Worm (Caenorhabditis elegans) whole organism, L2 larva: Measurements from ENCODE around the gene F18A12.2.
"Not testable (repeated sequence)": the region's sequence is repeated elsewhere in the genome, so short reads cannot be mapped to it uniquely, and the experiment has no call there.

ENCODE experiments used
- F13H6.1 ChIP-seq: sonication (generic microtip); optimal IDR thresholded peaks from 2 replicates; lab custom pipeline; 2016; ENCODE audit warnings: missing genetic modification characterization, missing compliant biosample characterization
- R02D3.7 ChIP-seq: fragments of 150-350 bp; optimal IDR thresholded peaks from 2 replicates; lab custom pipeline; 2014; ENCODE audit warnings: missing biosample characterization, missing genetic modification characterization
- Y55F3AM.14 ChIP-seq: fragments of 200-800 bp; sonication (Bioruptor generic); optimal IDR thresholded peaks from 2 replicates; lab custom pipeline; 2018; ENCODE audit warnings: mild to moderate bottlenecking, missing genetic modification characterization, missing compliant biosample characterization
- ZK546.5 ChIP-seq: sonication (generic microtip); optimal IDR thresholded peaks from 2 replicates; lab custom pipeline; 2017; ENCODE audit warnings: missing biosample characterization, missing genetic modification characterization
- alr-1 ChIP-seq: fragments of 150-350 bp; optimal IDR thresholded peaks from 2 replicates; lab custom pipeline; 2014; ENCODE audit warnings: missing biosample characterization, missing genetic modification characterization
- aly-2 ChIP-seq: fragments of 150-350 bp; optimal IDR thresholded peaks from 2 replicates; lab custom pipeline; 2014; ENCODE audit warnings: missing biosample characterization, missing genetic modification characterization
- ama-1 ChIP-seq: fragments of 150-350 bp; optimal IDR thresholded peaks from 2 replicates; lab custom pipeline; 2018; ENCODE audit warnings: inconsistent platforms
- blmp-1 ChIP-seq: sonication (generic microtip); optimal IDR thresholded peaks from 2 replicates; lab custom pipeline; 2017; ENCODE audit warnings: missing genetic modification characterization, mild to moderate bottlenecking, missing compliant biosample characterization, antibody characterized with exemption, moderate library complexity; ENCODE audit not compliant: insufficient read depth
- ceh-16 ChIP-seq: fragments of 150-350 bp; optimal IDR thresholded peaks from 2 replicates; lab custom pipeline; 2014; ENCODE audit warnings: missing biosample characterization, missing genetic modification characterization
- ceh-82 ChIP-seq: fragments of 150-350 bp; optimal IDR thresholded peaks from 2 replicates; lab custom pipeline; 2014; ENCODE audit warnings: missing biosample characterization, missing genetic modification characterization
- crh-2 ChIP-seq: sonication (generic microtip); optimal IDR thresholded peaks from 2 replicates; lab custom pipeline; 2017; ENCODE audit warnings: missing biosample characterization, missing genetic modification characterization
- egl-27 ChIP-seq: sonication (generic microtip); optimal IDR thresholded peaks from 3 replicates; lab custom pipeline; 2017; ENCODE audit warnings: missing biosample characterization, missing genetic modification reagents, missing genetic modification characterization
- elt-3 ChIP-seq: sonication (generic microtip); optimal IDR thresholded peaks from 2 replicates; lab custom pipeline; 2017; ENCODE audit warnings: missing biosample characterization, missing genetic modification characterization
- fos-1 ChIP-seq: fragments of 150-350 bp; optimal IDR thresholded peaks from 2 replicates; lab custom pipeline; 2014; ENCODE audit warnings: missing biosample characterization, missing genetic modification characterization
- lin-11 ChIP-seq: fragments of 150-350 bp; sonication (generic microtip); optimal IDR thresholded peaks from 2 replicates; lab custom pipeline; 2014; ENCODE audit warnings: missing biosample characterization, missing genetic modification characterization, inconsistent platforms, mixed read lengths
- lin-13 ChIP-seq: fragments of 150-350 bp; optimal IDR thresholded peaks from 2 replicates; lab custom pipeline; 2014; ENCODE audit warnings: missing biosample characterization, missing genetic modification reagents, missing genetic modification characterization
- lsy-2 ChIP-seq, 2 experiments: fragments of 150-350 bp in 1 of 2; sonication (generic microtip) in 1 of 2; optimal IDR thresholded peaks; 2 replicates each; lab custom pipeline; 2014 to 2017; ENCODE audit warnings: missing biosample characterization in 2 of 2, missing genetic modification characterization in 2 of 2
- mbf-1 ChIP-seq: sonication (generic microtip); optimal IDR thresholded peaks from 2 replicates; lab custom pipeline; 2017; ENCODE audit warnings: missing biosample characterization, missing genetic modification characterization
- mdl-1 ChIP-seq, 2 experiments: fragments of 150-350 bp in 1 of 2; sonication (generic microtip) in 1 of 2; optimal IDR thresholded peaks; 2 replicates each; lab custom pipeline; 2017; ENCODE audit warnings: missing biosample characterization in 2 of 2, missing genetic modification characterization in 2 of 2
- nhr-10 ChIP-seq: sonication (generic microtip); optimal IDR thresholded peaks from 2 replicates; lab custom pipeline; 2017; ENCODE audit warnings: missing biosample characterization, missing genetic modification characterization
- nhr-12 ChIP-seq: fragments of 150-350 bp; optimal IDR thresholded peaks from 2 replicates; lab custom pipeline; 2014; ENCODE audit warnings: missing biosample characterization, missing genetic modification characterization
- nhr-129 ChIP-seq: fragments of 150-350 bp; optimal IDR thresholded peaks from 2 replicates; lab custom pipeline; 2014; ENCODE audit warnings: missing biosample characterization, missing genetic modification characterization
- nhr-23 ChIP-seq: fragments of 150-350 bp; optimal IDR thresholded peaks from 2 replicates; lab custom pipeline; 2014; ENCODE audit warnings: missing biosample characterization, missing genetic modification reagents, missing genetic modification characterization
- nhr-237 ChIP-seq: fragments of 150-350 bp; optimal IDR thresholded peaks from 2 replicates; lab custom pipeline; 2014; ENCODE audit warnings: missing biosample characterization, missing genetic modification characterization
- nhr-25 ChIP-seq: fragments of 150-350 bp; sonication (generic microtip); optimal IDR thresholded peaks from 3 replicates; lab custom pipeline; 2014; ENCODE audit warnings: missing biosample characterization, missing genetic modification characterization
- nhr-6 ChIP-seq: fragments of 150-350 bp; optimal IDR thresholded peaks from 2 replicates; lab custom pipeline; 2014; ENCODE audit warnings: missing biosample characterization, missing genetic modification characterization
- nhr-77 ChIP-seq: fragments of 150-350 bp; optimal IDR thresholded peaks from 2 replicates; lab custom pipeline; 2014; ENCODE audit warnings: missing biosample characterization, missing genetic modification characterization
- peb-1 ChIP-seq: fragments of 150-350 bp; optimal IDR thresholded peaks from 2 replicates; lab custom pipeline; 2014; ENCODE audit warnings: missing biosample characterization, missing genetic modification characterization
- sem-4 ChIP-seq: fragments of 150-350 bp; optimal IDR thresholded peaks from 2 replicates; lab custom pipeline; 2014; ENCODE audit warnings: missing biosample characterization, missing genetic modification reagents, missing genetic modification characterization
- skn-1 ChIP-seq: sonication (generic microtip); optimal IDR thresholded peaks from 2 replicates; lab custom pipeline; 2017; ENCODE audit warnings: missing biosample characterization, missing genetic modification characterization
- sma-9 ChIP-seq, 2 experiments: fragments of 150-350 bp in 1 of 2; sonication (generic microtip) in 1 of 2; optimal IDR thresholded peaks; 2 replicates each; lab custom pipeline; 2014 to 2016; ENCODE audit warnings: missing genetic modification characterization in 2 of 2, mild to moderate bottlenecking in 1 of 2, missing biosample characterization in 1 of 2, missing compliant biosample characterization in 1 of 2, missing genetic modification reagents in 1 of 2, moderate library complexity in 1 of 2
- unc-39 ChIP-seq: fragments of 150-350 bp; optimal IDR thresholded peaks from 2 replicates; lab custom pipeline; 2014; ENCODE audit warnings: missing biosample characterization, missing genetic modification characterization
- unc-55 ChIP-seq: fragments of 150-350 bp; sonication (generic microtip); optimal IDR thresholded peaks from 3 replicates; lab custom pipeline; 2014; ENCODE audit warnings: missing biosample characterization, missing genetic modification reagents, missing genetic modification characterization
- unc-62 ChIP-seq: fragments of 150-350 bp; optimal IDR thresholded peaks from 2 replicates; lab custom pipeline; 2014; ENCODE audit warnings: missing biosample characterization, missing genetic modification reagents, missing genetic modification characterization
- ztf-1 ChIP-seq: fragments of 200-800 bp; sonication (Bioruptor generic); conservative IDR thresholded peaks from 2 replicates; pipeline ENCODE4 v1.3.6; 2022; ENCODE audit warnings: missing genetic modification characterization, missing compliant biosample characterization
- ztf-11 ChIP-seq: sonication (generic microtip); optimal IDR thresholded peaks from 2 replicates; lab custom pipeline; 2017; ENCODE audit warnings: missing biosample characterization, missing genetic modification characterization
- ztf-4 ChIP-seq: fragments of 150-350 bp; optimal IDR thresholded peaks from 2 replicates; lab custom pipeline; 2014; ENCODE audit warnings: missing biosample characterization, missing genetic modification characterization

F18A12.2 gene

DNA sequence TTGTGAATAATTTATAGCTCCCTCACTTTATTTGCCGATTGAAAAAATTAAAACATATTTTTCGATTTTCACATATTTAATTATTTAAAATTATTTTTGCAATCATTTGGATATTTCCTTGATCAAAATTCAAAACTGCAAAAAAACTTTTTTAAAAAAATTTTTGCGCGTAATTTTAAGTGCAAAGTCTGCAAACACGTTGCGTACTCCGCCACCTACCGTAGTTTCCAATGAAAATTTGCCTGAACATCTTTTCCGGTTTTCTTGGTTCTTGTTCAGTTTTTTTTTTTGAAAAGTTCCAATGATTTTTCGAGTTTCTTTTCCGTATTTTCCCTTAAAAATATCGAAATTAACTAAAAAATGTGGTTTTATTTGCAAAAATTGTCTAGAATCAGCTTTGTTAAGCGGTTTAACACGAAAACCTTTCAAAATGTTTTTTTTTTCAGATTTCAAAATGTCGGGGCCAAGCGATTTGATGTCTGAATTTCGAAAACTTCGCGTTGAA is 34.2 kb downstream of the F18A12.2 start, which contains the start of gene C16C8.25:
Gene C16C8.25 (plus strand): TSS at position 455 of the 505 bp plus-strand sequence.
- TF ChIP-seq R02D3.7 (tag; lab: Kevin White, UChicago) (no peak), nhr-6 (tag; lab: Kevin White, UChicago) (no peak), blmp-1 (tag; lab: Kevin White, UChicago) (no peak), F13H6.1 (tag; lab: Kevin White, UChicago) (no peak), aly-2 (tag; lab: Kevin White, UChicago) (no peak), crh-2 (tag; lab: Kevin White, UChicago) (no peak), egl-27 (tag; lab: Kevin White, UChicago) (no peak), lin-13 (GFP tag; lab: Kevin White, UChicago) (no peak), unc-62 (no peak), sma-9 (GFP tag; optimal IDR thresholded peaks at IDR 0.05; lab: Kevin White, UChicago) (no peak), sma-9 (tag; optimal IDR thresholded peaks at IDR 0.05; lab: Kevin White, UChicago) (no peak)

DNA sequence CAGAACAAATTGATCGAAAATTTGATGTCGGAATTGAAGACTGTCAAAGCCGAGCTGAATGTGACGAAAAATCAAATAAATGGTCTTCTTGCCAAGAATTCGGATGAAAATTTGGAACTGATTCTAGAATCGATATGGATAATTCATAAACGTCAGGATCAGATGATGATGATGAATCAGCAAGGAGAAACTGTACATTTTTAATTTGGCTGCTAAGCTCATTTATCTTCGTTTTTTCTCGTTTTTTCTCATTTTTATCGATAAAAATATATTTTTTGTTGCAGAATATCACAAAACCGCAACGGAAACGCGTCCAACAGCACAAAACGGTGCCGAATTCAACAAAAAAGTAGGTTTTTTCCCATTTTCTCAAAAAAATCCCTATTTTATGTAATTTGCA is 34.9 kb downstream of the F18A12.2 start, which contains the start of gene C16C8.14:
Gene C16C8.14 (plus strand): TSS at position 301 of the 400 bp plus-strand sequence.
- TF ChIP-seq R02D3.7, nhr-6, unc-39 (tag; lab: Kevin White, UChicago): not testable (repeated sequence)
- TF ChIP-seq, all 48 proteins: peak for 0; not testable (repeated sequence) for 48

DNA sequence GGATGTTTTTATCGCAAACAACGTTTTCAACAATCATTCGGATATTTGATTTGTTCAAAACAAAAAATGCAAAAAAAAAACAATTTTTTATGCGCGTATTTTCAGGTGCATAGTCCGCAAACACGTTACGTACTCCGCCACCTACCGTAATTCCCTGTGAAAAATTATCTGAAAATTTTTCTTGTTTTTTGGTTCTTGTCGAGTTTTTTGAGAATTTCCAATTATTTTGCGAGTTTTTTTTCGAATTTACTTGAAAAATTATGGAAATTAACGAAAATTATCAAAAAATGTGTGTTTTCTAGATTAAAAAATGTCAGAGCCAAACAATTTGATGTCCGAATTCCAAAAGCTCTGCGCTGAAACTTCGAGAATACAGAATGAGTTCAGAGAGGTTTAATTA is 37.8 kb downstream of the F18A12.2 start, which contains the start of gene C16C8.12:
Gene C16C8.12 (plus strand): TSS at position 301 of the 400 bp plus-strand sequence.
- TF ChIP-seq F13H6.1 (tag; lab: Kevin White, UChicago) (no peak), unc-55 (GFP tag; lab: Kevin White, UChicago) (no peak), ceh-16 (tag; lab: Kevin White, UChicago) (no peak), skn-1 (tag; lab: Kevin White, UChicago) (no peak), mdl-1 (tag; optimal IDR thresholded peaks at IDR 0.05; lab: Kevin White, UChicago) (no peak), nhr-6 (tag; lab: Kevin White, UChicago) (no peak), ztf-4 (tag; lab: Kevin White, UChicago) (no peak), ZK546.5 (tag; lab: Kevin White, UChicago) (no peak), R02D3.7 (tag; lab: Kevin White, UChicago) (no peak), lin-11 (tag; lab: Kevin White, UChicago) (no peak), nhr-12 (tag; lab: Kevin White, UChicago) (no peak), mbf-1 (tag; lab: Kevin White, UChicago) (no peak)

- no peak for TF ChIP-seq nhr-10
- TF ChIP-seq nhr-12 (tag; lab: Kevin White, UChicago) = no peak
- TF ChIP-seq ztf-4 (tag; lab: Kevin White, UChicago) = no peak
- TF ChIP-seq crh-2 (tag; lab: Kevin White, UChicago) = no peak
- TF ChIP-seq Y55F3AM.14 = no peak
- no peak for TF ChIP-seq ztf-1 (GFP tag; lab: Robert Waterston, UW)
- TF ChIP-seq lsy-2 (tag; optimal IDR thresholded peaks at IDR 0.05; lab: Kevin White, UChicago) = no peak
- TF ChIP-seq ceh-82 = no peak
- no peak for TF ChIP-seq ZK546.5 (tag; lab: Kevin White, UChicago)
- TF ChIP-seq R02D3.7 (tag; lab: Kevin White, UChicago) = no peak
- TF ChIP-seq nhr-23 = no peak
- no peak for TF ChIP-seq unc-55 (GFP tag; lab: Kevin White, UChicago)
- TF ChIP-seq elt-3 (tag; lab: Kevin White, UChicago) = no peak
- TF ChIP-seq sem-4 (tag; lab: Kevin White, UChicago) = no peak
- TF ChIP-seq mbf-1 (tag; lab: Kevin White, UChicago) = no peak
- no peak for TF ChIP-seq nhr-25 (tag; lab: Kevin White, UChicago)
- no peak for TF ChIP-seq alr-1 (tag; lab: Kevin White, UChicago)
- TF ChIP-seq nhr-6 (tag; lab: Kevin White, UChicago) = no peak
- TF ChIP-seq peb-1 = no peak
- no peak for TF ChIP-seq skn-1 (tag; lab: Kevin White, UChicago)
Observed at ce11 chrII:3453521-3453920, 38.9 kb downstream of the F18A12.2 start, which contains the start of gene C16C8.11. TSS of gene C16C8.11 (plus strand) at chrII:3453708.

DNA sequence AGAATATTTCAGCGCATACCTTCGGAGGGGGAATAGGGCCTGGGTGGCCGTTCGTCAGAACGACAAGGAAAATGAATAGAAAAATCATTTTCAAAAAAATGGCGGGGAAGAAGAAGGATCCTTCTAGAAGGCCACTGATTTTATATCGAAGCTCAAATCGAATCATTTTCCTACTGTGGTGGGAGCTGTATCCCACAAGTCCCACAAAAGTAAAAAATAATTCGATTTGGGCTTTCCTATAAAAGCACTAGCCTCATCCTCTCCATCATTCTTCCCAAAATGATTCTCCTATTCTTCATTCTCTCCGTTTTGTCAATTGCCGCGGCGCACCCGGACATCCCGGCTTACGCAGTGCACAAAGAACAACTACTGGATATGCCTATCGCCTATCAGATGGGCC is 43.5 kb downstream of the F18A12.2 start, which contains the start of the genes C16C8.26 and C16C8.19:
Gene C16C8.26 (minus strand): TSS at position 101 of the 400 bp plus-strand sequence.
Gene C16C8.19 (plus strand): TSS at position 279 of the 400 bp plus-strand sequence.
- TF ChIP-seq lsy-2 (tag; optimal IDR thresholded peaks at IDR 0.05; lab: Kevin White, UChicago) = no peak
- TF ChIP-seq ztf-11 (tag; lab: Kevin White, UChicago) = no peak
- no peak for TF ChIP-seq nhr-129 (tag; lab: Kevin White, UChicago)
- TF ChIP-seq alr-1 (tag; lab: Kevin White, UChicago) = no peak
- no peak for TF ChIP-seq Y55F3AM.14
- TF ChIP-seq aly-2 (tag; lab: Kevin White, UChicago) = no peak
- TF ChIP-seq nhr-77 = no peak
- no peak for TF ChIP-seq fos-1 (tag; lab: Kevin White, UChicago)
- TF ChIP-seq R02D3.7 (tag; lab: Kevin White, UChicago) = no peak
- TF ChIP-seq nhr-237 (tag; lab: Kevin White, UChicago) = no peak
- TF ChIP-seq ama-1 (lab: Kevin White, UChicago) = no peak
- TF ChIP-seq elt-3 (tag; lab: Kevin White, UChicago) = no peak
- TF ChIP-seq nhr-10 = no peak
- TF ChIP-seq, all 48 proteins: peak for 0
